Worm (Caenorhabditis elegans) whole organism, L1 larva: ENCODE results near the gene nhr-136.

Source experiments
- C04F5.9 ChIP-seq: sonication (generic microtip); optimal IDR thresholded peaks from 2 replicates; lab custom pipeline; 2016; ENCODE audit warnings: missing genetic modification characterization, missing compliant biosample characterization
- C16A3.4 ChIP-seq: fragments of 150-350 bp; optimal IDR thresholded peaks from 2 replicates; lab custom pipeline; 2014; ENCODE audit warnings: missing biosample characterization, missing genetic modification characterization
- C34B4.2 ChIP-seq: sonication (generic microtip); optimal IDR thresholded peaks from 2 replicates; lab custom pipeline; 2017; ENCODE audit warnings: mild to moderate bottlenecking, missing genetic modification characterization, missing compliant biosample characterization
- F16B12.6 ChIP-seq: fragments of 150-350 bp; optimal IDR thresholded peaks from 2 replicates; lab custom pipeline; 2014; ENCODE audit warnings: missing biosample characterization, missing genetic modification characterization
- blmp-1 ChIP-seq: fragments of 150-350 bp; optimal IDR thresholded peaks from 2 replicates; lab custom pipeline; 2014; ENCODE audit warnings: missing biosample characterization, missing genetic modification characterization
- ceh-63 ChIP-seq: fragments of 200-800 bp; sonication (Bioruptor generic); optimal IDR thresholded peaks from 2 replicates; lab custom pipeline; 2018; ENCODE audit warnings: mild to moderate bottlenecking, missing genetic modification characterization, missing compliant biosample characterization
- ceh-82 ChIP-seq, 3 experiments: fragments of 150-350 bp in 1 of 3; sonication (generic microtip) in 2 of 3; optimal IDR thresholded peaks; 2 replicates each; lab custom pipeline; 2014 to 2017; ENCODE audit warnings: missing biosample characterization in 3 of 3, missing genetic modification characterization in 3 of 3
- ceh-90 ChIP-seq: sonication (generic microtip); optimal IDR thresholded peaks from 2 replicates; lab custom pipeline; 2016; ENCODE audit warnings: missing genetic modification characterization, missing compliant biosample characterization
- dpl-1 ChIP-seq, 3 experiments: fragments of 150-350 bp in 2 of 3; sonication (generic microtip) in 1 of 3; optimal IDR thresholded peaks; 2 replicates each; lab custom pipeline; 2014 to 2017; ENCODE audit warnings: missing biosample characterization in 3 of 3, missing genetic modification characterization in 3 of 3, missing genetic modification reagents in 3 of 3
- dsc-1 ChIP-seq: sonication (generic microtip); optimal IDR thresholded peaks from 2 replicates; lab custom pipeline; 2016; ENCODE audit warnings: mild to moderate bottlenecking, missing genetic modification characterization, missing compliant biosample characterization
- efl-3 ChIP-seq: fragments of 200-800 bp; sonication (Bioruptor generic); optimal IDR thresholded peaks from 2 replicates; lab custom pipeline; 2018; ENCODE audit warnings: mild to moderate bottlenecking, missing genetic modification characterization, missing compliant biosample characterization
- egl-13 ChIP-seq: sonication (generic microtip); optimal IDR thresholded peaks from 2 replicates; lab custom pipeline; 2016; ENCODE audit warnings: missing genotype, missing genetic modification reagents, missing genetic modification characterization, missing compliant biosample characterization
- elt-2 ChIP-seq: sonication (generic microtip); optimal IDR thresholded peaks from 2 replicates; lab custom pipeline; 2016; ENCODE audit warnings: missing genetic modification characterization, mild to moderate bottlenecking, inconsistent platforms, missing compliant biosample characterization, missing genetic modification reagents
- fkh-8 ChIP-seq: sonication (generic microtip); optimal IDR thresholded peaks from 2 replicates; lab custom pipeline; 2016; ENCODE audit warnings: mild to moderate bottlenecking, missing genetic modification characterization, missing compliant biosample characterization
- hpl-2 ChIP-seq: fragments of 150-350 bp; optimal IDR thresholded peaks from 2 replicates; lab custom pipeline; 2014; ENCODE audit warnings: missing biosample characterization, missing genetic modification reagents, missing genetic modification characterization
- irx-1 ChIP-seq: sonication (generic microtip); optimal IDR thresholded peaks from 2 replicates; lab custom pipeline; 2016; ENCODE audit warnings: missing genetic modification characterization, missing compliant biosample characterization
- lin-13 ChIP-seq: fragments of 150-350 bp; optimal IDR thresholded peaks from 2 replicates; lab custom pipeline; 2014; ENCODE audit warnings: missing biosample characterization, missing genetic modification reagents, missing genetic modification characterization
- lin-14 ChIP-seq: fragments of 200-800 bp; sonication (Bioruptor generic); optimal IDR thresholded peaks from 2 replicates; lab custom pipeline; 2018; ENCODE audit warnings: mild to moderate bottlenecking, missing genetic modification characterization, moderate library complexity, missing compliant biosample characterization
- lin-35 ChIP-seq, 2 experiments: fragments of 150-350 bp; optimal IDR thresholded peaks; 2 replicates each; lab custom pipeline; 2014; ENCODE audit warnings: missing biosample characterization in 2 of 2, missing genetic modification characterization in 2 of 2, missing genetic modification reagents in 2 of 2
- lin-39 ChIP-seq: fragments of 150-350 bp; optimal IDR thresholded peaks from 2 replicates; lab custom pipeline; 2014; ENCODE audit warnings: missing biosample characterization, missing genetic modification reagents, missing genetic modification characterization
- lir-3 ChIP-seq: sonication (generic microtip); optimal IDR thresholded peaks from 2 replicates; lab custom pipeline; 2016; ENCODE audit warnings: mild to moderate bottlenecking, missing genetic modification characterization, moderate library complexity, missing compliant biosample characterization; ENCODE audit not compliant: poor library complexity
- lsy-2 ChIP-seq, 2 experiments: fragments of 150-350 bp; optimal IDR thresholded peaks; 2 replicates each; lab custom pipeline; 2014; ENCODE audit warnings: missing biosample characterization in 2 of 2, missing genetic modification characterization in 2 of 2
- mab-9 ChIP-seq: fragments of 200-800 bp; sonication (Bioruptor generic); IDR thresholded peaks from 2 replicates; pipeline ENCODE4 v1.3.6; 2022; ENCODE audit warnings: missing genetic modification reagents, missing genetic modification characterization, missing compliant biosample characterization
- mdl-1 ChIP-seq, 2 experiments: fragments of 150-350 bp; optimal IDR thresholded peaks; 2 replicates each; lab custom pipeline; 2014 to 2017; ENCODE audit warnings: missing biosample characterization in 2 of 2, missing genetic modification characterization in 2 of 2, inconsistent platforms in 1 of 2
- mef-2 ChIP-seq: fragments of 150-350 bp; optimal IDR thresholded peaks from 2 replicates; lab custom pipeline; 2014; ENCODE audit warnings: missing biosample characterization, missing genetic modification characterization
- mep-1 ChIP-seq: fragments of 150-350 bp; optimal IDR thresholded peaks from 2 replicates; lab custom pipeline; 2014; ENCODE audit warnings: missing biosample characterization, missing genetic modification characterization
- nhr-11 ChIP-seq: fragments of 150-350 bp; optimal IDR thresholded peaks from 2 replicates; lab custom pipeline; 2014; ENCODE audit warnings: missing biosample characterization, missing genetic modification characterization
- nhr-12 ChIP-seq: sonication (generic microtip); optimal IDR thresholded peaks from 2 replicates; lab custom pipeline; 2017; ENCODE audit warnings: missing biosample characterization, missing genetic modification characterization
- nhr-20 ChIP-seq: sonication (generic microtip); optimal IDR thresholded peaks from 2 replicates; lab custom pipeline; 2016; ENCODE audit warnings: mild to moderate bottlenecking, missing genetic modification characterization, missing compliant biosample characterization
- nhr-71 ChIP-seq: sonication (generic microtip); optimal IDR thresholded peaks from 2 replicates; lab custom pipeline; 2016; ENCODE audit warnings: mild to moderate bottlenecking, missing genetic modification characterization, moderate library complexity, missing compliant biosample characterization
- nhr-76 ChIP-seq: sonication (generic microtip); optimal IDR thresholded peaks from 2 replicates; lab custom pipeline; 2017; ENCODE audit warnings: missing biosample characterization, missing genetic modification characterization
- nhr-84 ChIP-seq: sonication (generic microtip); optimal IDR thresholded peaks from 2 replicates; lab custom pipeline; 2017; ENCODE audit warnings: missing biosample characterization, missing genetic modification characterization
- nhr-85 ChIP-seq: sonication (generic microtip); peaks from one replicate; lab custom pipeline; 2016; ENCODE audit warnings: missing genetic modification characterization, inconsistent platforms, missing compliant biosample characterization
- nhr-90 ChIP-seq: sonication (generic microtip); optimal IDR thresholded peaks from 2 replicates; lab custom pipeline; 2016; ENCODE audit warnings: mild to moderate bottlenecking, missing genetic modification characterization, missing compliant biosample characterization; ENCODE audit not compliant: poor library complexity
- rnt-1 ChIP-seq: sonication (generic microtip); optimal IDR thresholded peaks from 2 replicates; lab custom pipeline; 2016; ENCODE audit warnings: mild to moderate bottlenecking, missing genetic modification characterization, moderate library complexity, missing compliant biosample characterization
- skn-1 ChIP-seq: fragments of 150-350 bp; optimal IDR thresholded peaks from 2 replicates; lab custom pipeline; 2014; ENCODE audit warnings: missing biosample characterization, missing genetic modification characterization
- snpc-4 ChIP-seq: fragments of 150-350 bp; optimal IDR thresholded peaks from 2 replicates; lab custom pipeline; 2014; ENCODE audit warnings: missing biosample characterization, missing genetic modification characterization
- snu-23 ChIP-seq: sonication (generic microtip); optimal IDR thresholded peaks from 2 replicates; lab custom pipeline; 2016; ENCODE audit warnings: missing genetic modification characterization, missing compliant biosample characterization
- sptf-1 ChIP-seq: fragments of 150-350 bp; optimal IDR thresholded peaks from 2 replicates; lab custom pipeline; 2014; ENCODE audit warnings: missing biosample characterization, missing genetic modification characterization
- sup-37 ChIP-seq: fragments of 200-800 bp; sonication (Bioruptor generic); optimal IDR thresholded peaks from 2 replicates; lab custom pipeline; 2018; ENCODE audit warnings: mild to moderate bottlenecking, missing genetic modification characterization, missing compliant biosample characterization
- tbx-2 ChIP-seq: sonication (generic microtip); optimal IDR thresholded peaks from 2 replicates; lab custom pipeline; 2016; ENCODE audit warnings: missing genetic modification characterization, missing compliant biosample characterization
- tlp-1 ChIP-seq: fragments of 150-350 bp; optimal IDR thresholded peaks from 2 replicates; lab custom pipeline; 2014; ENCODE audit warnings: missing biosample characterization, missing genetic modification characterization
- unc-130 ChIP-seq: fragments of 150-350 bp; optimal IDR thresholded peaks from 2 replicates; lab custom pipeline; 2017; ENCODE audit warnings: missing biosample characterization, missing genetic modification characterization, inconsistent platforms
- unc-30 ChIP-seq: sonication (generic microtip); optimal IDR thresholded peaks from 2 replicates; lab custom pipeline; 2017; ENCODE audit warnings: missing biosample characterization, missing genetic modification characterization
- unc-62 ChIP-seq: fragments of 150-350 bp; optimal IDR thresholded peaks from 2 replicates; lab custom pipeline; 2014; ENCODE audit warnings: missing biosample characterization, missing genetic modification reagents, missing genetic modification characterization
- vab-15 ChIP-seq: sonication (generic microtip); optimal IDR thresholded peaks from 2 replicates; lab custom pipeline; 2017; ENCODE audit warnings: missing genotype, mild to moderate bottlenecking, missing genetic modification characterization, missing compliant biosample characterization
- zag-1 ChIP-seq: fragments of 150-350 bp; optimal IDR thresholded peaks from 2 replicates; lab custom pipeline; 2014; ENCODE audit warnings: missing biosample characterization, missing genetic modification characterization
- zip-4 ChIP-seq: fragments of 200-800 bp; sonication (Bioruptor generic); optimal IDR thresholded peaks from 2 replicates; lab custom pipeline; 2018; ENCODE audit warnings: mild to moderate bottlenecking, missing genetic modification characterization, moderate library complexity, missing compliant biosample characterization
- ztf-4 ChIP-seq: fragments of 150-350 bp; optimal IDR thresholded peaks from 2 replicates; lab custom pipeline; 2014; ENCODE audit warnings: missing biosample characterization, missing genetic modification characterization

Gene nhr-136

ce11 chrV:12086934-12087333 lies 20.0 kb upstream of the nhr-136 start, which contains the start of gene gana-1:
TSS of gene gana-1 (plus strand) at chrV:12087234.
- TF ChIP-seq lin-13 (GFP tag; lab: Kevin White, UChicago) (no peak), ceh-90 (tag; lab: Kevin White, UChicago) (no peak), mdl-1 (tag; optimal IDR thresholded peaks at IDR 0.05; lab: Kevin White, UChicago) (no peak)

ce11 chrV:12088773-12089172 lies 18.2 kb upstream of the nhr-136 start, which contains the start of gene R07B7.12:
TSS of gene R07B7.12 (plus strand) at chrV:12089073.
- TF ChIP-seq zip-4 (GFP tag; lab: Kevin White, UChicago) (no peak), rnt-1 (tag; lab: Kevin White, UChicago) (no peak), dpl-1 (GFP tag; optimal IDR thresholded peaks at IDR 0.05; lab: Kevin White, UChicago) (no peak), F16B12.6 (tag; lab: Kevin White, UChicago) (no peak), sptf-1 (no peak), dsc-1 (tag; lab: Kevin White, UChicago) (no peak), lin-14 (no peak), nhr-76 (tag; lab: Kevin White, UChicago) (no peak), unc-30 (tag; lab: Kevin White, UChicago) (no peak)

ce11 chrV:12091759-12092158 lies 15.2 kb upstream of the nhr-136 start, which contains the start of gene nhr-206:
TSS of gene nhr-206 (plus strand) at chrV:12092006.
- peak; percentile 9 for TF ChIP-seq tbx-2 (tag; lab: Kevin White, UChicago)
- no peak for TF ChIP-seq nhr-76 (tag; lab: Kevin White, UChicago)
- TF ChIP-seq vab-15 (tag; lab: Kevin White, UChicago) = no peak
- peak; percentile 45 for TF ChIP-seq blmp-1 (tag; lab: Kevin White, UChicago)
- TF ChIP-seq lsy-2 (tag; optimal IDR thresholded peaks at IDR 0.05; lab: Kevin White, UChicago) = peak in 1 of 2 experiments; percentile 11
- TF ChIP-seq nhr-11 (tag; lab: Kevin White, UChicago) = no peak
- TF ChIP-seq zip-4 (GFP tag; lab: Kevin White, UChicago) = no peak
- TF ChIP-seq egl-13 (tag; lab: Kevin White, UChicago) = no peak
- no peak for TF ChIP-seq mab-9
- no peak for TF ChIP-seq irx-1 (tag; lab: Kevin White, UChicago)
- peak; percentile 77 for TF ChIP-seq lin-14
- no peak for TF ChIP-seq lin-39 (tag; lab: Kevin White, UChicago)
- TF ChIP-seq snpc-4 (tag; lab: Kevin White, UChicago) = no peak
- no peak for TF ChIP-seq unc-30 (tag; lab: Kevin White, UChicago)
- TF ChIP-seq nhr-90 = peak; percentile 11
- TF ChIP-seq lir-3 = peak; percentile 17
- no peak for TF ChIP-seq ceh-82 (tag; optimal IDR thresholded peaks at IDR 0.05; lab: Kevin White, UChicago)
- TF ChIP-seq tlp-1 (tag; lab: Kevin White, UChicago) = no peak
- no peak for TF ChIP-seq nhr-84 (tag; lab: Kevin White, UChicago)
- TF ChIP-seq snu-23 (GFP tag; lab: Kevin White, UChicago) = peak; percentile 52
- TF ChIP-seq unc-62 (GFP tag; lab: Kevin White, UChicago) = no peak
- TF ChIP-seq zag-1 (tag; lab: Kevin White, UChicago) = no peak
- TF ChIP-seq mep-1 = peak; percentile 18
- no peak for TF ChIP-seq C16A3.4 (tag; lab: Kevin White, UChicago)
- TF ChIP-seq skn-1 (tag; lab: Kevin White, UChicago) = peak; percentile 10
- peak; percentile 47 for TF ChIP-seq nhr-71 (tag; lab: Kevin White, UChicago)
- TF ChIP-seq lin-35 (GFP tag; optimal IDR thresholded peaks at IDR 0.05; lab: Kevin White, UChicago) = peak in 1 of 2 experiments; percentile 58
- TF ChIP-seq dpl-1 (GFP tag; optimal IDR thresholded peaks at IDR 0.05; lab: Kevin White, UChicago) = no peak
- peak; percentile 22 for TF ChIP-seq elt-2 (tag; lab: Kevin White, UChicago)
- no peak for TF ChIP-seq unc-130 (tag; lab: Kevin White, UChicago)
- TF ChIP-seq nhr-20 (tag; lab: Kevin White, UChicago) = peak; percentile 70
- no peak for TF ChIP-seq sup-37 (GFP tag; lab: Kevin White, UChicago)
- TF ChIP-seq mef-2 (tag; lab: Kevin White, UChicago) = no peak
- no peak for TF ChIP-seq efl-3 (GFP tag; lab: Kevin White, UChicago)
- TF ChIP-seq ceh-63 (GFP tag; lab: Kevin White, UChicago) = no peak
- no peak for TF ChIP-seq ztf-4 (tag; lab: Kevin White, UChicago)
- TF ChIP-seq C04F5.9 = no peak
- TF ChIP-seq hpl-2 (GFP tag; lab: Kevin White, UChicago) = no peak
- no peak for TF ChIP-seq fkh-8
- no peak for TF ChIP-seq nhr-12 (tag; lab: Kevin White, UChicago)
- no peak for TF ChIP-seq F16B12.6 (tag; lab: Kevin White, UChicago)
- no peak for TF ChIP-seq C34B4.2 (tag; lab: Kevin White, UChicago)
- TF ChIP-seq nhr-85 = peak; percentile 77
